Comparison of ENCODE assay signal across 1 fruit fly cellular context in the genomic region with DNA sequence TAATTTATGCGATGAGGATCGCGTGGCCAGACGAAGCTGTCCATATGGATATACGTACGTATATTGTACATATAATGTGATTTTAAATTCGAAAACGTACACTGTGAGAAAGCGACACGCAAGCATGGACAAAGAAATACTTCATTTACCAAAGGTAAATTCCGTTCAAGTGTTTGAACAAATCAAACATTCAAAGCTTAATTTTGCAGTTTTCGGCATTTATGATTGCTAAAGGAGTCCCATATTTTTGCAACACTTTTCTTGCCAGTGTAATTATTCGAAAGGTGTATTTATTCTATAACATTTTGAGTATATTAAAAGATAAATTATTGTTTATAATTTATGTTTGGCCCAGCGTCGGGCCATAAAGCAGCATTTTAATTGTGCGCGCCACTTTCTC.
A peak's percentile ranks its signal among the peaks of the same experiment; 100 is the strongest.
TF ChIP-seq lines count a peak whose summit lies in the region.

No protein-coding gene starts in this region.

TF ChIP-seq in whole organism, embryonic, 481 proteins besides CTCF, POLR2A, EP300 and RAD21 (continued from another document and continues in another):
- TF ChIP-seq CG6765 (GFP tag; optimal IDR thresholded peaks at IDR 0.05; lab: Kevin White, UChicago): no peak
- TF ChIP-seq CG7786 (GFP tag; optimal IDR thresholded peaks at IDR 0.05; lab: Kevin White, UChicago): peak; percentile 28
- no peak for TF ChIP-seq Eip74EF (GFP tag; optimal IDR thresholded peaks at IDR 0.05; lab: Kevin White, UChicago)
- no peak for TF ChIP-seq br (optimal IDR thresholded peaks at IDR 0.05; lab: Kevin White, UChicago)
- TF ChIP-seq CG17829 (tag; optimal IDR thresholded peaks at IDR 0.05; lab: Kevin White, UChicago): no peak
- no peak for TF ChIP-seq CG16815 (GFP tag; optimal IDR thresholded peaks at IDR 0.05; lab: Kevin White, UChicago)
- TF ChIP-seq Sox102F (GFP tag; optimal IDR thresholded peaks at IDR 0.05; lab: Kevin White, UChicago): peak; percentile 59
- no peak for TF ChIP-seq YL-1 (GFP tag; optimal IDR thresholded peaks at IDR 0.05; lab: Kevin White, UChicago)
- no peak for TF ChIP-seq tx (GFP tag; optimal IDR thresholded peaks at IDR 0.05; lab: Kevin White, UChicago)
- no peak for TF ChIP-seq CG12071 (GFP tag; optimal IDR thresholded peaks at IDR 0.05; lab: Kevin White, UChicago)
- no peak for TF ChIP-seq h (optimal IDR thresholded peaks at IDR 0.05; lab: Kevin White, UChicago)
- no peak for TF ChIP-seq hbn (GFP tag; IDR thresholded peaks at IDR 0.05; lab: Robert Waterston, UW; ENCODE audit: partially characterized antibody)
- peak; percentile 42 for TF ChIP-seq Dip3 (GFP tag; optimal IDR thresholded peaks at IDR 0.05; lab: Kevin White, UChicago)
- peak; percentile 35; the same call in 1 of the 2 replicates for TF ChIP-seq CG3847 (GFP tag; IDR thresholded peaks at IDR 0.05; lab: Robert Waterston, UW)
- no peak for TF ChIP-seq maf-S (GFP tag; optimal IDR thresholded peaks at IDR 0.05; lab: Kevin White, UChicago)
- TF ChIP-seq CG14965 (GFP tag; optimal IDR thresholded peaks at IDR 0.05; lab: Kevin White, UChicago; ENCODE audit: borderline replicate concordance): no peak
- peak; percentile 16 for TF ChIP-seq CG18262 (tag; optimal IDR thresholded peaks at IDR 0.05; lab: Kevin White, UChicago)
- TF ChIP-seq CG31388 (GFP tag; optimal IDR thresholded peaks at IDR 0.05; lab: Kevin White, UChicago): no peak
- TF ChIP-seq Bteb2 (GFP tag; optimal IDR thresholded peaks at IDR 0.05; lab: Kevin White, UChicago): no peak
- 0 out of 2 replicates have a peak, but pooled peaks have one; percentile 14 for TF ChIP-seq CG4730 (GFP tag; IDR thresholded peaks at IDR 0.05; lab: Robert Waterston, UW)
- no peak for TF ChIP-seq CG9876 (GFP tag; optimal IDR thresholded peaks at IDR 0.05; lab: Kevin White, UChicago)
- TF ChIP-seq CG8924 (tag; optimal IDR thresholded peaks at IDR 0.05; lab: Kevin White, UChicago): no peak
- no peak for TF ChIP-seq stwl (tag; optimal IDR thresholded peaks at IDR 0.05; lab: Kevin White, UChicago)
- TF ChIP-seq sna (GFP tag; IDR thresholded peaks at IDR 0.05; lab: Robert Waterston, UW; ENCODE audit: partially characterized antibody): no peak
- peak; percentile 3 for TF ChIP-seq CG12659 (GFP tag; optimal IDR thresholded peaks at IDR 0.05; lab: Kevin White, UChicago)
- no peak for TF ChIP-seq CG12219 (GFP tag; optimal IDR thresholded peaks at IDR 0.05; lab: Kevin White, UChicago)
- TF ChIP-seq CG5245 (GFP tag; optimal IDR thresholded peaks at IDR 0.05; lab: Kevin White, UChicago): no peak
- TF ChIP-seq twi (tag; optimal IDR thresholded peaks at IDR 0.05; lab: Kevin White, UChicago): no peak
- no peak for TF ChIP-seq Mes4 (GFP tag; optimal IDR thresholded peaks at IDR 0.05; lab: Kevin White, UChicago)
- TF ChIP-seq HLHmδ (GFP tag; optimal IDR thresholded peaks at IDR 0.05; lab: Kevin White, UChicago): no peak
- TF ChIP-seq ac (GFP tag; optimal IDR thresholded peaks at IDR 0.05; lab: Kevin White, UChicago): no peak
- TF ChIP-seq gcm2 (GFP tag; optimal IDR thresholded peaks at IDR 0.05; lab: Kevin White, UChicago): no peak
- TF ChIP-seq odd (GFP tag; optimal IDR thresholded peaks at IDR 0.05; lab: Kevin White, UChicago): no peak
- TF ChIP-seq dpn (GFP tag; optimal IDR thresholded peaks at IDR 0.05; lab: Kevin White, UChicago): peak; percentile 38 to 39
- peak; percentile 1 for TF ChIP-seq CG8388 (GFP tag; optimal IDR thresholded peaks at IDR 0.05; lab: Kevin White, UChicago)
- peak; percentile 2 for TF ChIP-seq fd96Cb (tag; optimal IDR thresholded peaks at IDR 0.05; lab: Kevin White, UChicago)
- TF ChIP-seq CG1602 (GFP tag; optimal IDR thresholded peaks at IDR 0.05; lab: Kevin White, UChicago): peak; percentile 39
- no peak for TF ChIP-seq fd64A (GFP tag; optimal IDR thresholded peaks at IDR 0.05; lab: Kevin White, UChicago)
- TF ChIP-seq CG1647 (GFP tag; optimal IDR thresholded peaks at IDR 0.05; lab: Kevin White, UChicago): no peak
- no peak for TF ChIP-seq CG13287 (GFP tag; IDR thresholded peaks at IDR 0.05; lab: Robert Waterston, UW; ENCODE audit: partially characterized antibody)
- 0 out of 2 replicates have a peak, but pooled peaks have one; percentile 27 for TF ChIP-seq CG11085 (GFP tag; IDR thresholded peaks at IDR 0.05; lab: Robert Waterston, UW)
- no peak for TF ChIP-seq CG2129 (GFP tag; IDR thresholded peaks at IDR 0.05; lab: Robert Waterston, UW; ENCODE audit: partially characterized antibody)
- TF ChIP-seq Trl (optimal IDR thresholded peaks at IDR 0.05; lab: Kevin White, UChicago): no peak
- no peak for TF ChIP-seq Trl (GFP tag; optimal IDR thresholded peaks at IDR 0.05; lab: Kevin White, UChicago)
- no peak for TF ChIP-seq kay (GFP tag; optimal IDR thresholded peaks at IDR 0.05; lab: Kevin White, UChicago)
- peak; percentile 61 for TF ChIP-seq CG15269 (tag; optimal IDR thresholded peaks at IDR 0.05; lab: Kevin White, UChicago)
- TF ChIP-seq gsb-n (tag; optimal IDR thresholded peaks at IDR 0.05; lab: Kevin White, UChicago): no peak
- TF ChIP-seq Sin3A (optimal IDR thresholded peaks at IDR 0.05; lab: Kevin White, UChicago): no peak
- peak; percentile 40 for TF ChIP-seq CG6689 (GFP tag; IDR thresholded peaks at IDR 0.05; lab: Robert Waterston, UW)
- TF ChIP-seq CG4404 (GFP tag; IDR thresholded peaks at IDR 0.05; lab: Robert Waterston, UW): no peak
- TF ChIP-seq Atf3 (GFP tag; optimal IDR thresholded peaks at IDR 0.05; lab: Kevin White, UChicago): no peak
- no peak for TF ChIP-seq ara (GFP tag; IDR thresholded peaks at IDR 0.05; lab: Robert Waterston, UW)
- no peak for TF ChIP-seq insv (GFP tag; optimal IDR thresholded peaks at IDR 0.05; lab: Kevin White, UChicago)
- TF ChIP-seq HmgD (GFP tag; optimal IDR thresholded peaks at IDR 0.05; lab: Kevin White, UChicago): no peak
- TF ChIP-seq Optix (GFP tag; IDR thresholded peaks at IDR 0.05; lab: Robert Waterston, UW): no peak
- TF ChIP-seq Atf6 (GFP tag; IDR thresholded peaks at IDR 0.05; lab: Robert Waterston, UW): peak; percentile 52; the same call in 1 of the 2 replicates
- TF ChIP-seq Bgb (GFP tag; IDR thresholded peaks at IDR 0.05; lab: Robert Waterston, UW; ENCODE audit: partially characterized antibody): no peak
- peak; percentile 20 for TF ChIP-seq HHEX (GFP tag; optimal IDR thresholded peaks at IDR 0.05; lab: Kevin White, UChicago)
- peak; percentile 52 for TF ChIP-seq lilli (GFP tag; optimal IDR thresholded peaks at IDR 0.05; lab: Kevin White, UChicago)
- peak; percentile 42 for TF ChIP-seq CG7839 (tag; optimal IDR thresholded peaks at IDR 0.05; lab: Kevin White, UChicago)
- no peak for TF ChIP-seq da (GFP tag; optimal IDR thresholded peaks at IDR 0.05; lab: Kevin White, UChicago)
- TF ChIP-seq Blimp-1 (GFP tag; optimal IDR thresholded peaks at IDR 0.05; lab: Kevin White, UChicago): peak; percentile 14
- TF ChIP-seq CoRest (tag; optimal IDR thresholded peaks at IDR 0.05; lab: Kevin White, UChicago): peak; percentile 44
- TF ChIP-seq bowl (GFP tag; IDR thresholded peaks at IDR 0.05; lab: Robert Waterston, UW): no peak
- no peak for TF ChIP-seq exex (tag; optimal IDR thresholded peaks at IDR 0.05; lab: Kevin White, UChicago)
- peak; percentile 35 for TF ChIP-seq Ssrp (tag; optimal IDR thresholded peaks at IDR 0.05; lab: Kevin White, UChicago)
- no peak for TF ChIP-seq Awh (GFP tag; IDR thresholded peaks at IDR 0.05; lab: Robert Waterston, UW)
- no peak for TF ChIP-seq sqz (GFP tag; optimal IDR thresholded peaks at IDR 0.05; lab: Kevin White, UChicago)
- TF ChIP-seq cato (GFP tag; optimal IDR thresholded peaks at IDR 0.05; lab: Kevin White, UChicago; ENCODE audit: borderline replicate concordance): peak; percentile 2
- TF ChIP-seq CG17359 (tag; optimal IDR thresholded peaks at IDR 0.05; lab: Kevin White, UChicago): peak; percentile 20
- no peak for TF ChIP-seq CG6854 (GFP tag; optimal IDR thresholded peaks at IDR 0.05; lab: Kevin White, UChicago)
- peak; percentile 8 for TF ChIP-seq CG12769 (tag; optimal IDR thresholded peaks at IDR 0.05; lab: Kevin White, UChicago)
- no peak for TF ChIP-seq fu2 (GFP tag; optimal IDR thresholded peaks at IDR 0.05; lab: Kevin White, UChicago)
- no peak for TF ChIP-seq Rx (GFP tag; IDR thresholded peaks at IDR 0.05; lab: Robert Waterston, UW)
- no peak for TF ChIP-seq CG8944 (GFP tag; optimal IDR thresholded peaks at IDR 0.05; lab: Kevin White, UChicago)
- TF ChIP-seq B-H1 (GFP tag; IDR thresholded peaks at IDR 0.05; lab: Robert Waterston, UW): no peak
- no peak for TF ChIP-seq CG10543 (GFP tag; optimal IDR thresholded peaks at IDR 0.05; lab: Kevin White, UChicago)
- no peak for TF ChIP-seq CG18476 (GFP tag; optimal IDR thresholded peaks at IDR 0.05; lab: Kevin White, UChicago)
- TF ChIP-seq bcd (GFP tag; optimal IDR thresholded peaks at IDR 0.05; lab: Kevin White, UChicago): peak; percentile 45
- TF ChIP-seq pzg (GFP tag; optimal IDR thresholded peaks at IDR 0.05; lab: Kevin White, UChicago): no peak
- TF ChIP-seq CG1832 (GFP tag; optimal IDR thresholded peaks at IDR 0.05; lab: Kevin White, UChicago): no peak
- no peak for TF ChIP-seq prd (optimal IDR thresholded peaks at IDR 0.05; lab: Kevin White, UChicago)
- TF ChIP-seq prd (GFP tag; IDR thresholded peaks at IDR 0.05; lab: Robert Waterston, UW): peak; percentile 47; the same call in 2 of the 3 replicates
- no peak for TF ChIP-seq CG32767 (GFP tag; IDR thresholded peaks at IDR 0.05; lab: Robert Waterston, UW)
- no peak for TF ChIP-seq amos (GFP tag; IDR thresholded peaks at IDR 0.05; lab: Robert Waterston, UW; ENCODE audit: partially characterized antibody)
- no peak for TF ChIP-seq crc (GFP tag; optimal IDR thresholded peaks at IDR 0.05; lab: Kevin White, UChicago)
- TF ChIP-seq CG33213 (GFP tag; optimal IDR thresholded peaks at IDR 0.05; lab: Kevin White, UChicago): no peak
- TF ChIP-seq Doc2 (GFP tag; IDR thresholded peaks at IDR 0.05; lab: Robert Waterston, UW): no peak
- TF ChIP-seq CG18764 (GFP tag; optimal IDR thresholded peaks at IDR 0.05; lab: Kevin White, UChicago): no peak
- TF ChIP-seq yki (optimal IDR thresholded peaks at IDR 0.05; lab: Kevin White, UChicago): no peak
- no peak for TF ChIP-seq CG12236 (GFP tag; optimal IDR thresholded peaks at IDR 0.05; lab: Kevin White, UChicago)
- peak; percentile 3 for TF ChIP-seq Chrac-16 (GFP tag; optimal IDR thresholded peaks at IDR 0.05; lab: Kevin White, UChicago)
- no peak for TF ChIP-seq CG14710 (tag; optimal IDR thresholded peaks at IDR 0.05; lab: Kevin White, UChicago)
- no peak for TF ChIP-seq Hr3 (GFP tag; optimal IDR thresholded peaks at IDR 0.05; lab: Kevin White, UChicago)
- TF ChIP-seq CG18011 (GFP tag; optimal IDR thresholded peaks at IDR 0.05; lab: Kevin White, UChicago): no peak
- no peak for TF ChIP-seq CG17612 (GFP tag; IDR thresholded peaks at IDR 0.05; lab: Robert Waterston, UW)
- no peak for TF ChIP-seq sc (optimal IDR thresholded peaks at IDR 0.05; lab: Kevin White, UChicago)
- TF ChIP-seq sc (GFP tag; optimal IDR thresholded peaks at IDR 0.05; lab: Kevin White, UChicago): no peak
- TF ChIP-seq CG4360 (GFP tag; IDR thresholded peaks at IDR 0.05; lab: Robert Waterston, UW): no peak
- no peak for TF ChIP-seq Hand (GFP tag; optimal IDR thresholded peaks at IDR 0.05; lab: Kevin White, UChicago)
- no peak for TF ChIP-seq CG2199 (GFP tag; IDR thresholded peaks at IDR 0.05; lab: Robert Waterston, UW)
- TF ChIP-seq Spps (tag; optimal IDR thresholded peaks at IDR 0.05; lab: Kevin White, UChicago): no peak
- TF ChIP-seq CG10565 (GFP tag; optimal IDR thresholded peaks at IDR 0.05; lab: Kevin White, UChicago): no peak
- TF ChIP-seq gfzf (GFP tag; optimal IDR thresholded peaks at IDR 0.05; lab: Kevin White, UChicago): no peak
- TF ChIP-seq Antp (GFP tag; optimal IDR thresholded peaks at IDR 0.05; lab: Kevin White, UChicago): peak; percentile 30
- TF ChIP-seq seq (GFP tag; IDR thresholded peaks at IDR 0.05; lab: Robert Waterston, UW): 0 out of 2 replicates have a peak, but pooled peaks have one; percentile 41
- no peak for TF ChIP-seq CG1792 (GFP tag; optimal IDR thresholded peaks at IDR 0.05; lab: Kevin White, UChicago)
- no peak for TF ChIP-seq pan (optimal IDR thresholded peaks at IDR 0.05; lab: Kevin White, UChicago)
- peak in 1 of 2 experiments; percentile 44 for TF ChIP-seq pan (GFP tag; optimal IDR thresholded peaks at IDR 0.05 in 1 of 2, IDR thresholded peaks at IDR 0.05 in 1 of 2)
- TF ChIP-seq D19B (GFP tag; optimal IDR thresholded peaks at IDR 0.05; lab: Kevin White, UChicago): no peak
- TF ChIP-seq CG10979 (tag; optimal IDR thresholded peaks at IDR 0.05; lab: Kevin White, UChicago): no peak
- TF ChIP-seq CG15479 (GFP tag; optimal IDR thresholded peaks at IDR 0.05; lab: Kevin White, UChicago): no peak
- TF ChIP-seq CG9727 (GFP tag; optimal IDR thresholded peaks at IDR 0.05; lab: Kevin White, UChicago): peak; percentile 36
- TF ChIP-seq Jarid2 (GFP tag; optimal IDR thresholded peaks at IDR 0.05; lab: Kevin White, UChicago): no peak
- TF ChIP-seq ato (GFP tag; IDR thresholded peaks at IDR 0.05; lab: Robert Waterston, UW; ENCODE audit: partially characterized antibody): no peak
- no peak for TF ChIP-seq abd-A (tag; optimal IDR thresholded peaks at IDR 0.05; lab: Kevin White, UChicago)
- no peak for TF ChIP-seq CG6791 (GFP tag; IDR thresholded peaks at IDR 0.05; lab: Robert Waterston, UW; ENCODE audit: partially characterized antibody)
- peak; percentile 5 for TF ChIP-seq lab (GFP tag; optimal IDR thresholded peaks at IDR 0.05; lab: Kevin White, UChicago)
- 0 out of 2 replicates have a peak, but pooled peaks have one; percentile 37 for TF ChIP-seq CG32772 (GFP tag; IDR thresholded peaks at IDR 0.05; lab: Robert Waterston, UW)
- TF ChIP-seq Stat92E (GFP tag; optimal IDR thresholded peaks at IDR 0.05; lab: Kevin White, UChicago): no peak
- no peak for TF ChIP-seq Hey (tag; optimal IDR thresholded peaks at IDR 0.05; lab: Kevin White, UChicago)
- TF ChIP-seq CG10462 (GFP tag; optimal IDR thresholded peaks at IDR 0.05; lab: Kevin White, UChicago): no peak
- peak; percentile 32 for TF ChIP-seq CG12391 (tag; optimal IDR thresholded peaks at IDR 0.05; lab: Kevin White, UChicago)
- TF ChIP-seq cwo (GFP tag; optimal IDR thresholded peaks at IDR 0.05; lab: Kevin White, UChicago): no peak
- TF ChIP-seq Hmr (GFP tag; optimal IDR thresholded peaks at IDR 0.05; lab: Kevin White, UChicago): peak; percentile 3
- no peak for TF ChIP-seq Lhr (GFP tag; optimal IDR thresholded peaks at IDR 0.05; lab: Kevin White, UChicago)
- TF ChIP-seq jumu (GFP tag; optimal IDR thresholded peaks at IDR 0.05; lab: Kevin White, UChicago): no peak
- TF ChIP-seq zen (tag; optimal IDR thresholded peaks at IDR 0.05; lab: Kevin White, UChicago): no peak
- TF ChIP-seq CG4854 (GFP tag; optimal IDR thresholded peaks at IDR 0.05; lab: Kevin White, UChicago): no peak
- TF ChIP-seq BtbVII (GFP tag; optimal IDR thresholded peaks at IDR 0.05; lab: Kevin White, UChicago): no peak
